Worm (Caenorhabditis elegans): ENCODE results near the gene ins-6.

DNA sequence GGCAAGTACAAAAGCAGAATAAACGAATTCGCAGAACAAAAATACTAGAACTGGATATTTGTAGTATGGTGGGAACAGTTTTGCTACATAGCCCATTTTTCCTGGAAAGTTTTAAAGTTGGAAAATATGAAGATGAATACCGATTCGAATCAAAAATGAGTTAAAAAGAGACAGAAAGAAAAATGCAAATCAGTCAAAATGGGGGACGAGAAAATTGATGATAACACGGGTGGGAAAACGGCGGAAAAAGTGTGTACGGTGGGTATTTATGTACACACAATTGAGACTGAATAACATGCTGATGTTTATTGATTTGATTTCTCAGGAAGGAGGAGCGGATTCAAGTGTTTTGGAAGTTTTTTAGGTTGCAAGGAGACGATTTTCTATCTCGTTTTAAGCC, 24.6 kb downstream of the ins-6 start, which contains the start of gene R12C12.9:
- TF ChIP-seq Y105C5A.15 (GFP tag; IDR thresholded peaks at IDR 0.05) (no peak), aly-2 (tag; optimal IDR thresholded peaks at IDR 0.05) (no peak), lin-29 (GFP tag; IDR thresholded peaks at IDR 0.05) (no peak), arid-1 (GFP tag; conservative IDR thresholded peaks at IDR 0.05) (no peak), nhr-6 (tag; optimal IDR thresholded peaks at IDR 0.05) (no peak), madf-5 (GFP tag; IDR thresholded peaks at IDR 0.05) (no peak), ces-1 (GFP tag; optimal IDR thresholded peaks at IDR 0.05) (no peak)

All from whole organism, L4 larva.